Worm (Caenorhabditis elegans): ENCODE data around the gene C05A9.2.
A peak's percentile ranks its signal among the peaks of the same experiment; 100 is the strongest.

The C05A9.2 gene

DNA sequence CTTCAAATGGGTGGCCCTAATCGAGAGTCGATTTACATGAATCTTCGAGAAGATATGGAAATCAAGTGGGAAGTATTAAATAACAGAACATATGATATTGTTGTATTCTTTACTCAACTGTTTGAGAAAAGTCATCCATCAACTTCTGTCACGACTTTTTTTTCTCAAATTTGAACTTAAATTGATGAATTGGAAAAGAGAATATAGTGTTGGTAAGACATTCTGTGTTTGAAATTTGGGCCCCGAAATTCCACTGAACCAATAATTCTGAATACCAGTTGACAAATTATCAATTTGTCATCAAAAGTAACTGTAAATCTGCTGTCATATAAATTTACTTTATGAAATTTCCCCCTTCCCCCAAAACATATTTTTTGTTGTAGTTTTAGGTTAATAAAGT is 2.4 kb upstream of the C05A9.2 start:
- peak; percentile 70 for TF ChIP-seq nhr-85 (tag)
- TF ChIP-seq nhr-71 (tag; optimal IDR thresholded peaks at IDR 0.05), result peak; percentile 12
- peak; percentile 54 for TF ChIP-seq nhr-20 (tag; optimal IDR thresholded peaks at IDR 0.05)
- TF ChIP-seq lin-35 (GFP tag; optimal IDR thresholded peaks at IDR 0.05), result peak in 1 of 2 experiments; percentile 34
- TF ChIP-seq nhr-11 (tag; optimal IDR thresholded peaks at IDR 0.05), result no peak
- TF ChIP-seq lin-14 (GFP tag; optimal IDR thresholded peaks at IDR 0.05), result peak; percentile 8
- no peak for TF ChIP-seq sup-37 (GFP tag; optimal IDR thresholded peaks at IDR 0.05)

DNA sequence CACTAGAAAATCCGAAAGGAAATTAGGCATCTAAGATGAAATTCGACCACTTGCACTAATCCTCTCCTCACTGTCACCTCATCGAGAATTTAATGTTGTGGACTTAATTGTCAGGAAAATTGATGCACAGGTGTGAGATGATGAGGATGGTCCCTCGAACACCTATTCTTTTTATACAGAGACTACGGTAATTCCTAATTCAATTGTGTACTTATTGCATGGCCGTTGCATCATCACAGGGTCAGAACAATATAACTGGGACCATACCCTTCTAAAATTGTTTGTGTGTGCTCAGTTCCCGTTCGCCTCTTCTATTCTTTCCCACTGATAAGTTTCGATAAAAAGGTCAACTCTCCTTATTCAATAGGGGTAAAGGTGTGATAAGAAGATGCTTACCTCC is 337 bp downstream of the C05A9.2 start:
- TF ChIP-seq elt-2 (tag; optimal IDR thresholded peaks at IDR 0.05) (peak; percentile 27), F16B12.6 (tag; optimal IDR thresholded peaks at IDR 0.05) (no peak)

DNA sequence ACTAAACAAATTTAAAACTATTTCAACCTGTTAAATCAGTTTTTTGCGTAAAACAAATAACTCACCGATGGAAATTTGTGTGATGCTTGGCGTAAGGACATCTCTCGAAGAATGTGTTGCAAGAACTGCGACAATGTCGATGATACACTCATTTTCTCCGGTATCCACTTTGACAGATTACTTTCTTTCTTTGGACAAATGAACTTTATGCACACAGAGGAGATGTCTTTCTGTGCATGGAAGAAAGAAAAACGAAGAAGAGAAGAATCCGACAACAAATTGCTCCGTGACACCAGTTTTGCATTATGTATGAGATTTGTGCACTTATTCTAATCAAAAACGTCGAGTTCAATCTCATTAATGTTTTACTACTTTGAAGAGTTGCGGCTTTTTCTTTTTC is 5.9 kb downstream of the C05A9.2 start, which contains the start of gene plc-1:
Gene plc-1 (minus strand): TSS at position 101 of the 400 bp plus-strand sequence.
- TF ChIP-seq nhr-12 (tag; optimal IDR thresholded peaks at IDR 0.05), result no peak
- peak; percentile 42 for TF ChIP-seq unc-86 (tag; optimal IDR thresholded peaks at IDR 0.05)

DNA sequence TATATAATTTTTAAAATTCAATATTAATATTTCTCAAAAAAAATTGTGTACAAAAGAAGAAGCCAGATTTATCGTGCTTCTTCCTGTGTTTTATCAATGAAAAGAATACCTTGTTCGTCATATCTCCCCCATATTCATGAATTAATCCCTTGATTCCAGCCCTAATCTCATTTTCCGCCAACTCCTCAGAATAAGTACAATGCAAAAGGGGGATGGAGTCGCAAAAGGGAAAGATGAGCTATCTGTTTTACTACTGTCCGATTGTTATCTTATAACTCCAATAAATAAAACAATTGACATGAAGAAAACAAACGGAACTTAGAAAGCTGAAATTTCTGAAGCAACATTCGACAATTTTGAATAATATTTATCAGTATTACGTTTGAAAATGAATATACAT is 6.9 kb downstream of the C05A9.2 start:
- TF ChIP-seq blmp-1 (tag; optimal IDR thresholded peaks at IDR 0.05) (no peak), unc-98 (GFP tag; IDR thresholded peaks at IDR 0.05) (no peak), hpl-2 (GFP tag; optimal IDR thresholded peaks at IDR 0.05) (no peak), nhr-28 (tag; optimal IDR thresholded peaks at IDR 0.05) (no peak), unc-130 (tag; optimal IDR thresholded peaks at IDR 0.05) (no peak), egl-13 (tag; optimal IDR thresholded peaks at IDR 0.05) (no peak), hlh-17 (GFP tag; optimal IDR thresholded peaks at IDR 0.05; ENCODE audit: borderline replicate concordance) (no peak), pag-3 (tag; optimal IDR thresholded peaks at IDR 0.05; ENCODE audit: borderline replicate concordance, insufficient read depth) (no peak), dsc-1 (tag; optimal IDR thresholded peaks at IDR 0.05) (peak; percentile 62), efl-1 (optimal IDR thresholded peaks at IDR 0.05) (no peak), efl-1 (GFP tag; optimal IDR thresholded peaks at IDR 0.05 in 1 of 2) (peak in 1 of 2 experiments; percentile 79)

DNA sequence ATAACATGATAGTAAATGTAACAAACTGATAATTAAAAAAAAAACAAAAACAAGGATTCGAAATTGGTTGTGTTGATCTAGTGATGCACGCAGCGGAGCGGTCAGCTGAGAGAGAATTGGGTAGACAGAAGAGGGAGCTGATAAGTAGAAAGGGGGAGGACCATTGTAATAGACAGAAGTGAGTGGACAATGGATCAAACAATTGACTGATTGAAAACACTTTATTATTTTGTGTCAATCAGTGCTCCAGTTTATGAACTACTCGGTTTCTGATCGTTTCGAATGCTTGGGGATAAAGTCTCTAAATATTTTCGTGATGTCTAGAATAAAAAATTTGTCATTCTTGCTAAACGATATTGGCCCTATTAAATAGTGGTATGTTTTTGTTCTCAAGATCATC is 9.9 kb downstream of the C05A9.2 start:
- TF ChIP-seq nhr-77 (tag; optimal IDR thresholded peaks at IDR 0.05), result no peak
- no peak for TF ChIP-seq nhr-12 (tag; optimal IDR thresholded peaks at IDR 0.05)
- no peak for TF ChIP-seq dpl-1 (GFP tag; optimal IDR thresholded peaks at IDR 0.05)
- peak; percentile 21 for TF ChIP-seq rnt-1 (tag; optimal IDR thresholded peaks at IDR 0.05)
- TF ChIP-seq grh-1 (GFP tag; IDR thresholded peaks at IDR 0.05), result no peak
- TF ChIP-seq nhr-237 (tag; optimal IDR thresholded peaks at IDR 0.05), result no peak
- TF ChIP-seq efl-1 (optimal IDR thresholded peaks at IDR 0.05), result no peak
- TF ChIP-seq efl-1 (GFP tag; optimal IDR thresholded peaks at IDR 0.05 in 1 of 2), result peak in 1 of 2 experiments; percentile 39
- TF ChIP-seq tlp-1 (tag; optimal IDR thresholded peaks at IDR 0.05), result no peak

DNA sequence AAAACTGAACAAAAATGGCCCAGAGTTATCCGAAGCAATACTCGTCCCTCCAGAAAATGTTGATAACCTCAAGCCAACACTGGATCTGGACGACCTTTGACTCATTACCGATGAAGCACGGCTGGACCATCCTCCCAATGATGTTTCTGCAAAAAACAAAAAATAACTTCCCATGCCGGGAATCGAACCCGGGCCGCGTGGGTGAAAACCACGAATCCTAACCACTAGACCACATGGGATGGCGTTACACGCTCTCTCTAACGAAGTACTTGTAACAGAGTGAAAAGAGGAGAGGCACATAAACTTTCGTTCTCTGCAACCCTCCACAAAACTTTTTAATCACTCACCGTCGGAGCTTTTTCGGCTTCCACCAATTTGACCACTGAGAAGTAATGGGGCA is 23.3 kb downstream of the C05A9.2 start:
- no peak for TF ChIP-seq fkh-10 (GFP tag; optimal IDR thresholded peaks at IDR 0.05)
- peak; percentile 47 for TF ChIP-seq swsn-7 (tag; optimal IDR thresholded peaks at IDR 0.05)
- no peak for TF ChIP-seq lir-3 (tag; optimal IDR thresholded peaks at IDR 0.05; ENCODE audit: poor library complexity)
- TF ChIP-seq ceh-88 (GFP tag; IDR thresholded peaks at IDR 0.05), result peak; percentile 49
- peak; percentile 38 for TF ChIP-seq fkh-8 (tag; optimal IDR thresholded peaks at IDR 0.05)
- TF ChIP-seq unc-62 (GFP tag; optimal IDR thresholded peaks at IDR 0.05), result no peak
- peak; percentile 49 for TF ChIP-seq nhr-85 (tag)
- TF ChIP-seq snu-23 (GFP tag; optimal IDR thresholded peaks at IDR 0.05), result peak; percentile 72
- TF ChIP-seq skn-1 (tag; optimal IDR thresholded peaks at IDR 0.05), result no peak
- TF ChIP-seq nhr-28 (tag; optimal IDR thresholded peaks at IDR 0.05), result no peak
- TF ChIP-seq ztf-11 (tag; optimal IDR thresholded peaks at IDR 0.05), result no peak
- TF ChIP-seq nhr-47 (tag; optimal IDR thresholded peaks at IDR 0.05), result peak; percentile 69
- TF ChIP-seq lin-15B (tag; optimal IDR thresholded peaks at IDR 0.05), result no peak
- TF ChIP-seq alr-1 (tag; optimal IDR thresholded peaks at IDR 0.05; ENCODE audit: borderline replicate concordance), result no peak
- TF ChIP-seq fkh-4 (tag; optimal IDR thresholded peaks at IDR 0.05; ENCODE audit: borderline replicate concordance), result no peak
- TF ChIP-seq ztf-4 (tag; optimal IDR thresholded peaks at IDR 0.05), result no peak
- no peak for TF ChIP-seq aha-1 (tag; optimal IDR thresholded peaks at IDR 0.05)
- TF ChIP-seq ces-1 (GFP tag; optimal IDR thresholded peaks at IDR 0.05), result no peak
- no peak for TF ChIP-seq unc-98 (GFP tag; IDR thresholded peaks at IDR 0.05)
- peak; percentile 10 for TF ChIP-seq snpc-4 (tag; optimal IDR thresholded peaks at IDR 0.05)

All from whole organism, L1 larva.